Worm (Caenorhabditis elegans) whole organism, L3 larva: ENCODE data around the gene F14D7.2.

Experiments used
- aly-2 ChIP-seq: fragments of 150-350 bp; optimal IDR thresholded peaks from 2 replicates; lab custom pipeline; 2014; ENCODE audit warnings: missing biosample characterization, missing genetic modification characterization
- ceh-82 ChIP-seq: fragments of 150-350 bp; optimal IDR thresholded peaks from 2 replicates; lab custom pipeline; 2014; ENCODE audit warnings: missing biosample characterization, missing genetic modification characterization
- daf-12 ChIP-seq: fragments of 150-350 bp; optimal IDR thresholded peaks from 2 replicates; lab custom pipeline; 2014; ENCODE audit warnings: missing biosample characterization, missing genetic modification reagents, missing genetic modification characterization
- fos-1 ChIP-seq: fragments of 150-350 bp; optimal IDR thresholded peaks from 2 replicates; lab custom pipeline; 2014; ENCODE audit warnings: missing biosample characterization, missing genetic modification characterization
- lin-39 ChIP-seq: fragments of 150-350 bp; optimal IDR thresholded peaks from 2 replicates; lab custom pipeline; 2018; ENCODE audit warnings: missing biosample characterization, missing genetic modification reagents, missing genetic modification characterization
- nfya-1 ChIP-seq: sonication (generic microtip); optimal IDR thresholded peaks from 2 replicates; lab custom pipeline; 2017; ENCODE audit warnings: missing genetic modification characterization, mild to moderate bottlenecking, missing compliant biosample characterization, antibody characterized with exemption, moderate library complexity; ENCODE audit not compliant: insufficient read depth
- nhr-237 ChIP-seq: fragments of 150-350 bp; optimal IDR thresholded peaks from 2 replicates; lab custom pipeline; 2014; ENCODE audit warnings: missing biosample characterization, missing genetic modification characterization
- nhr-76 ChIP-seq: fragments of 150-350 bp; sonication (generic microtip); optimal IDR thresholded peaks from 5 replicates; lab custom pipeline; 2014; ENCODE audit warnings: missing biosample characterization, missing genetic modification characterization
- unc-39 ChIP-seq: sonication (generic microtip); optimal IDR thresholded peaks from 4 replicates; lab custom pipeline; 2017; ENCODE audit warnings: missing biosample characterization, missing genetic modification characterization
- zag-1 ChIP-seq: fragments of 150-350 bp; optimal IDR thresholded peaks from 2 replicates; lab custom pipeline; 2014; ENCODE audit warnings: missing biosample characterization, missing genetic modification characterization

DNA sequence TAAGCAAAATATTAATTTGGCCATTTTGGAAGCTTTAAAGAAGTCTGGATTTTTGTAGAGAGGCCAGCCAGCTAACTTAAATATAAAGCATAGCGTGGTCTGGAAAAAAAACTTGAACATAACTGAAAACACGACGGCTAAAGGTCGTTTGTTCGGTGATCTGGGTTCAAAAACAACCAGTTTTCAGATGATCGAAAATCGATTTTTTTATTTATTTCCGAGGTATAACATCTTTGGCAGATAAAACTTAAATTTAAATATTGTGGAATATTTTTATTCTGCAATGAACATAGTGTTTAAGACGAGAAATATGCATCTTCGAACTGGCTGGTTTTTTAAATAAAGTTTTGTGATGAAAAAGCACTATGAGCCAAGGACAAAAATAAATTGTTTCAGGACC, 24.9 kb downstream of the F14D7.2 start, which contains the start of gene F40G12.4:
- TF ChIP-seq lin-39 (no peak), nfya-1 (no peak), unc-39 (tag; lab: Kevin White, UChicago) (no peak), aly-2 (no peak), daf-12 (no peak), fos-1 (tag; lab: Kevin White, UChicago) (no peak), ceh-82 (tag; lab: Kevin White, UChicago) (no peak), nhr-76 (tag; lab: Kevin White, UChicago) (no peak), zag-1 (tag; lab: Kevin White, UChicago) (no peak), nhr-237 (tag; lab: Kevin White, UChicago) (no peak)
